Worm (Caenorhabditis elegans) whole organism, late embryonic: ENCODE results near the gene T07H3.7.
"Not testable (repeated sequence)": the region's sequence is repeated elsewhere in the genome, so short reads cannot be mapped to it uniquely, and the experiment has no call there.

ENCODE experiments used
- T23F11.4 ChIP-seq: fragments of 200-800 bp; sonication (Bioruptor generic); optimal IDR thresholded peaks from 2 replicates; lab custom pipeline; 2018; ENCODE audit warnings: mild to moderate bottlenecking, missing genetic modification characterization, missing compliant biosample characterization
- Y22D7AL.16 ChIP-seq: sonication (generic microtip); optimal IDR thresholded peaks from 2 replicates; lab custom pipeline; 2016; ENCODE audit warnings: missing genetic modification characterization, missing compliant biosample characterization
- ama-1 ChIP-seq: fragments of 150-350 bp; optimal IDR thresholded peaks from 2 replicates; lab custom pipeline; 2014
- dve-1 ChIP-seq: sonication (generic microtip); optimal IDR thresholded peaks from 2 replicates; lab custom pipeline; 2017; ENCODE audit warnings: antibody characterized with exemption, mild to moderate bottlenecking, missing genetic modification characterization, missing compliant biosample characterization
- hlh-13 ChIP-seq: fragments of 200-800 bp; sonication (Bioruptor generic); optimal IDR thresholded peaks from 2 replicates; lab custom pipeline; 2018; ENCODE audit warnings: mild to moderate bottlenecking, missing genetic modification characterization, missing compliant biosample characterization
- nhr-11 ChIP-seq: fragments of 150-350 bp; optimal IDR thresholded peaks from 2 replicates; lab custom pipeline; 2014; ENCODE audit warnings: missing biosample characterization, missing genetic modification characterization
- pax-1 ChIP-seq: fragments of 150-350 bp; optimal IDR thresholded peaks from 2 replicates; lab custom pipeline; 2014; ENCODE audit warnings: missing biosample characterization, missing genetic modification characterization
- sdc-2 ChIP-seq: sonication (generic microtip); optimal IDR thresholded peaks from 2 replicates; lab custom pipeline; 2016; ENCODE audit warnings: missing genotype, missing genetic modification characterization, missing compliant biosample characterization

ce11 chrII:1540628-1541027 lies 49.1 kb downstream of the T07H3.7 start, which contains the start of gene poml-4:
- not testable (repeated sequence) for TF ChIP-seq dve-1; pax-1 (tag; lab: Kevin White, UChicago); hlh-13 (GFP tag; lab: Kevin White, UChicago); nhr-11 (tag; lab: Kevin White, UChicago); sdc-2 (tag; lab: Kevin White, UChicago); Y22D7AL.16; ama-1; T23F11.4
